Worm (Caenorhabditis elegans): ENCODE measurements around the gene cyp-32A1.

Gene cyp-32A1

DNA sequence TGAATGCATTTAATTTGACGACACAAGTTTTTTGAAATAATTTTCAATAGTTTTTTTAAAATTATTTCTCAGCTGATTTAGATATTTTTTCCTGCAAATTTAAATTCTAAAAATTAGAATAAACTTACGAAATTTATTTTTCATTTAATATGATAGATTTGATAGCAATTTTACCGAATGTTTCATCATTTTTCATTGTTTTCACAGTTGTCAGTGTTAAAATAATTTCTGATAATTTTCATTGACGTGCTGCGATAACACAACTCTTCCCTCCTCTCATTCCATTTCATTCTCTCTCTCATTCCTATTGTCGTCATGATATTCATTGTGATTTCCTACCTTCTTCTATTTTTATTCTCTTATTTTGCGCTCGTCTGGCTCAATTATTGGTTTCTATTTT lies 21.4 kb upstream of the cyp-32A1 start, which contains the start of gene hint-3:
Gene hint-3 (plus strand): TSS at position 301 of the 400 bp plus-strand sequence.
- no peak for TF ChIP-seq unc-62 (GFP tag; optimal IDR thresholded peaks at IDR 0.05)

DNA sequence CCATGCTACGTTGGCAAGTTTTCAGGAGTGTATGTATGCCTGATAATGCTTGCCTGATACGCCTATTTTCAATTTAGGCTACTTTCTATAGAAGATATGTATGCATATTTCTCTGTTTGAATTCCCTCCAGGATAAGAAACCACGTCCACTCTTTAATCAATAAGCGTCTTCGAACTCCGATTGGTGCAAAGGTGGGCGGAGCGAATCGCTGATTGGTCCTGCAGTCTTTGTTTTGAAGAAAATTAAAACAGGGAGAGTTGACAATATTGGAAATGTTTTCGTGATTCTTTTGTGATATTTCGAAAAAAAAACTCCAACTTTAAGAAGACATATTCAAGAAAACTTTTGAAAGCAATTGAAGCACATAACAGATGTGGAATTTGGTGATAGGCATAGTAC lies 19.7 kb upstream of the cyp-32A1 start:
- no peak for TF ChIP-seq unc-62 (GFP tag; optimal IDR thresholded peaks at IDR 0.05)

DNA sequence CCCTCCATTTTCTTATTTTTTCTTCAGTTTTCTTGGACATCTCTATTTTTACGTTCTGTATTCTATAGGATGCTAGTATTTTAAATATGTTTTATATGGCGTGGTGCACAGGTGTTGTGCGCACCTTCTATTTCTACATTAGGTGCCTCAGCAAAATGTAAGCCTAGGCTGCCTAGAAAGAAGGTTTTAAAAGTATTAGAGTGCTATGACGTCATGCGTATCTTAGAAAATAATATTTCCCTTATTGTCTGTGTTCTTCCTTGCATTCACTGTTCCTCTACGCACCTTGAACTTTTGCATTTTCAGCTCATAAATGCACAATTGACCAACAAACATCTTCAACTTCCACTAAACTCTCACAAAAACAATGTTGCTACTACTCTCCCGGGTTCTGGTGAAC lies 10.7 kb upstream of the cyp-32A1 start, which contains the start of gene frpr-3:
Gene frpr-3 (plus strand): TSS at position 301 of the 400 bp plus-strand sequence.
- TF ChIP-seq unc-62 (GFP tag; optimal IDR thresholded peaks at IDR 0.05) = no peak

DNA sequence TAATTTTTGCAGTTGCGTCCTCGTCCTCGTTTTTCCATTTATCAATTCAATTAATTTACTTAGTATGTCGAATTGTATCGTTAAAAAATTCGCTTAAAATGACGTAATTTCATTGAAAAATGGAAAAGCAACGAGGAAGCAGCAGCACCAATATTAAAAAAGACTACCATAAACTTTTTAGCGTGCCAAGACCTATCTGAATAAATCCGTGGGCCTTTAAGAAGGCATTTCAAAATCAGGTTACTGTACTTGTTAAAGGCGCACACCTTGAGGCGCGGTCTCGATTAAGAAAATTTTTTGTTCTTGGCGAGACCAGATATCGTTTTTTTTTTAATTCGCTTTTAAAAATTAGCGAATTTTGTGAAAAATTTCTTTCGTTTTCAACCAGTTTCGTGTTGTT lies 8.0 kb upstream of the cyp-32A1 start:
- no peak for TF ChIP-seq unc-62 (GFP tag; optimal IDR thresholded peaks at IDR 0.05)

DNA sequence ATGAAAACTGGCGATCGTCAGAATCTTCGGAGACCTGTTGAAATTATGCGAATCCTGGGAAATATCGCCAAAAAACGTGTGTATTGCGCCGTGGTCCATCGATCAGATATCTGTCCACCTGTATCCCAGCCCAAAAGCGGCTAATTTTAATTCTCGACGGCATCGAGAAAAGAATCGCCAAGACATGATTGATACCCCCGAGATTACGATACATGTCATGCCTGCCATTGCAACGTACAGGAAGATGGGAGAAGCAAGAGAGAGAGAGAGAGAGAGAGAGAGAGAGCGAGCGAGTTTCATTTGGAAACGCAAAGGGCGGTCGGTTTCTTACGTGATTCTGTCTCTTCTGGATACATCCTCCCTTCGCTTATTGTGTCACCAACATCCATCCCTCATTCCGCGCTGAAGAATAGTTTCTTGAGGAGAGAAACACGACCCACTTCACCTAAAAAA lies 7.4 kb upstream of the cyp-32A1 start, which contains the start of gene grl-10:
Gene grl-10 (plus strand): TSS at position 403 of the 453 bp plus-strand sequence.
- TF ChIP-seq unc-62 (GFP tag; optimal IDR thresholded peaks at IDR 0.05) = no peak

DNA sequence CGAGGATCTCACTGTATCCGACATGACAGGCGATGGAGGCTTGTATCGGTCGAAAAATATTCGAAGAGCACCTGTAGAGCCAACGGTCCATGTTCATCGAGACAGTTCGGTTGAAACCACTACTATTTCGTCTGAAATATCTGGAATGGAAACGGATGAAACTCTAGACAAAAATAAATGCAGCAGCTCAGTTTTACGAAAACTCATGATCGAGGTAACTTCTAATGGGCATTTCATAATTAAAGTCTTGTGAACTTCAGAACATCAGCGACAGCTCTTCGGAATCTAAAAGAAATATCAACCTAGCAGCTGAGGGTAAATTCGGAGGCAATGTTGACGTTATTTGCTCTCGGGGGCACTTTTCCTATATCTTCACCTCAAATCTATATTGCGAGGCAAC lies 6.4 kb upstream of the cyp-32A1 start:
- no peak for TF ChIP-seq unc-62 (GFP tag; optimal IDR thresholded peaks at IDR 0.05)

DNA sequence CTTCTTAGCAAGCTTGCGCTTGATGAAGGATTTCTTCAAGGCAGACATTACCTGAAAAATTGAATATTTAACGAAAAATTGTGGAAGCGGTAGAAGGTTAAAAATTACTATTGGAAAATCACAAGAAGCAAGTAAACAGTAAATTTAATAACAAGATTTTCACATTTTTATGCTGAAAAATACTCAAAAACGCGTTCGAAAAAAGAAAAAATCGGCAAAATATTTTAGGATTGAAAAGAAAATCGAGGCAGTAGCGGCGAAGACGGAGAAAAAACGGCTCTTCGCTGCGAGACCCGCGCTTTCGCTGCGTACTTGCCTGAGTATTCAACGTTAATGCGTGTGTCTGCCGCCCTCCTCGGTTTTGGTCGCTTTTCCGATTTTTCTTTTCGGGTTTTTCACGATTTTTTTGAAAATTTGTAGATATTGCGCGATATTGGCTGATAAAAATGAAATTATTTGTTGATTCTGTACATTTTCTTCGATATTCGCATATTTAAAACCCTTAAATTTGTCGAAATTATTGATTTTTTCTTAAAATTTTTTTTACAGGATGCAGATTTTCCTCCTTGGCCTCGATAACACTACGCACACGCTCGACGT lies 5.5 kb upstream of the cyp-32A1 start, which contains the start of the genes rpl-39 and rps-30:
Gene rpl-39 (minus strand): TSS at position 51 of the 600 bp plus-strand sequence.
Gene rps-30 (plus strand): TSS at position 550 of the 600 bp plus-strand sequence.
- TF ChIP-seq unc-62 (GFP tag; optimal IDR thresholded peaks at IDR 0.05) = no peak

DNA sequence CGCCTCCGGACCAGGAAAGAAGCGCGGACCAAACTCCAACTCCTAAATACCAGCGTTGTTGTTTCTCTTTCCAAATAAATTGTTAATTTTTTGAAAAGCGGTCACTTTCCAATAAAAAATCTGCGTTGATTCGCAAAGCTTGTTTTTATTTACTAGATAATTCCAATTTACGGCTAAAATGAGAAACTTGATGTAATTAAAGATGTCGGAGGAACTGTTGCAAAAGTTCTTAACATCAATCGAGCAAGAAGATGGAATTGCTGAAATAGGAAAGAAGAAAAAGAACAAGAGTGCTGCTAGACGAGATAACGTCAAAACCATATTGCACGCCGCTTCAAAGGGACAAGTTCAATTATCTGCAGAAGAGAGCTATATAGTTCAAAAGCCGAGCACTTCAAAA lies 4.5 kb upstream of the cyp-32A1 start, which contains the start of gene C26F1.3:
Gene C26F1.3 (plus strand): TSS at position 203 of the 400 bp plus-strand sequence.
- TF ChIP-seq unc-62 (GFP tag; optimal IDR thresholded peaks at IDR 0.05) = no peak

DNA sequence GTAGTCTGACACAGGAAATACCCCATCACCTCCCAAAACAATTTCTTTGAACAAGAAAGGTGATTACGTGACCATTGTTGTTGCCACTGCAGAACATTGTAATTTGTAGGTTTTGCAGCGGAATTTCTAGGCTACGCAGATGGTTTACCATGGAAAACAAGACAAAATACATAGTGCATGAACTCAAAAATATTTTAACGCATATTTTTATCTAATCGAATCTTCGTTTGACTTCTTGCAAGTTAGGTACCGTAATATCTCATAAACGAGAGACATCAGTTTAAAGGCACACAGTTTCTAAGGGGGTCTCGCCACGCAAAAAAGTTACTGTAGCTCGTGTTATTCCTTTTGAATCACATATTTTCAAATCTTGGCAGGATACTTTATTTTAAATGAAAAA lies 2.6 kb upstream of the cyp-32A1 start:
- no peak for TF ChIP-seq unc-62 (GFP tag; optimal IDR thresholded peaks at IDR 0.05)

DNA sequence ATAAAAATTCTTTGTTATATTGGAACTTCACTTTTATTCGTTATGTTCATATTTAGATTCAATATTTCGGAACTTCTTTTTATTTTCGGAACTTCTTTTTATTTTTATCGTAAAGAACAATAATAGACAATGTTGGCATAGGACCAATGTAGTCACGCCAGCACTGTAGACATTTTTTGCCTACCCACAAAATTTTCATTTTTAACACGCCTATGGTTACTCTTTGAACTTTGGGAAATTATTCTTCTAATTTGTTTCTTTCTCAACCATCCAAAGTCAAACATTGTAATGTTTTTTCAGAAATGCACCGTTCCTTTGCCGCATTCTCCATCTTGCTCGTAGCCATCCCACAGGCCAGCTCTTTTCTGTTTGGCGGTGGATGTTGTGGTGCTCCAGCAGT lies 3.5 kb downstream of the cyp-32A1 start, which contains the start of gene C26F1.1:
Gene C26F1.1 (plus strand): TSS at position 301 of the 400 bp plus-strand sequence.
- no peak for TF ChIP-seq unc-62 (GFP tag; optimal IDR thresholded peaks at IDR 0.05)

DNA sequence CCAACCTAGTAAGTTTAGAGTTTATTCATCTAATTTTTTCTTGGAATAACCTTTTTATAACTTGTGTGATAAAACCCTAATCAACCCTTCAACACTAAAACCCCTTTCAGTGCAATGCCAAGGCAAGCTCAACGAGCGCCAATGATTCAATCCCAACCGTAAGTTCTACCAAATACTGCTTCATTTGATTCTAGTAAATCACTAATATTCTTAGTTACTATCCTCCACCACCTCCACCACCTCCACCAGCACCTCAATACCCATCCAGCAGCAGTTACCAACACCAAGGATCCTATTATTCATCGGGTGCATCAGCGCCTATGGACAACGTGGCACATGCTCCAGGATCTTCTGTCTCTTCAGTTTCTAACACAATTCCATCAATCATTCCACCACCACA lies 4.3 kb downstream of the cyp-32A1 start:
- TF ChIP-seq unc-62 (GFP tag; optimal IDR thresholded peaks at IDR 0.05) = no peak

DNA sequence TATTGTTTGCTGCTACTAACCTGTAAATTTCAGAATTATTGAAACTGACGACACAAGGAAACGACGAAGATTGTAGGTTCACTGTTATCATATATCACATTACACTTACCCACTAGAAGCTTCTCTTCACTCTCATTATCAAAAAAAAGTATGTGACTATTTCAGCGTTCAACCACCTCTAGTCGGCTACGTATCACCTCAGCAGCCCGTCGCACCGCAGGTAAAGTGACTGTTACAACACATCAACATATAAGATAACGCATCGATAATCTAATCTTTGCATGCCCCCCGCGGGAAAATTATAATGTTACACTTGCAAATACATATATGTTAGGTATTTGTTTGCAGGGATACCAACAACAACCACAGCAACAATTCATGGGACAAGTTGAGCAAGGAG lies 5.0 kb downstream of the cyp-32A1 start:
- TF ChIP-seq unc-62 (GFP tag; optimal IDR thresholded peaks at IDR 0.05) = no peak

DNA sequence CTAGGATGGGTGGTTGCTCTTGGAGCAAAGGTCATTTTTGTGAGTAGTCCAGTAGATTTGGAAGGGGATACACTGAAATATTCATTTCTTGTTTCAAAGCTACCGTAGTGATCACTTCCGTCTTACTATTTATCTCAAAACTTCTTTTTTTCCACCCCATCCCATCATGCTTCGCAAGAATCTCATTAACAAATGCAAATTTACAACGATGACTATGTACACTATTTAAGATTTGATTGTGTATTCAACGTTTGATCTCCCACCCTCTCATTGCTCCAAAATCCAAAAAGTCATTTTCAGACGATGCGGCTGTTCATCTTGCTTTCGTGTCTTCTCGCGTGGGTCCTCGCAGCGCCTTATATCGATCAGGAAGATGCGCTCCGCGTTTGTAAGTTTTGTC lies 11.5 kb downstream of the cyp-32A1 start, which contains the start of gene flp-21:
Gene flp-21 (plus strand): TSS at position 301 of the 400 bp plus-strand sequence.
- no peak for TF ChIP-seq unc-62 (GFP tag; optimal IDR thresholded peaks at IDR 0.05)

DNA sequence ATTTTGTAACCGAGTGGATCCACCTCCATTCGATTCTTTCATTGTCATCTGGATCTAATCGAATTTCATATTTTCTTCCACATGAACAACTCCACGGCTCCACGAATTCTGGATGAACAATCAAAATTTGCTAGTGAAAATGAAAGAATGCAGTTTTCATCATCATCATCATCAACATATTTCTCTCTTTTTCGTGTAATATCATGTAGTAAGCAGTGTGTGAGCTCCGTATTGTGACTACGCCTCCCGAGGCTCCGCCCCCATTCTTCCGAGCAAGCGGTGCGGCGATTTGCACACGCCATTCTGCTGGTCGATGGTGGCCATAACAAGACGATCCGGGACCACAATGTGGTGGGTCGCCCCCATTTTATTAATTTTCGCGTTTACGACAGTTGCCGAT lies 16.5 kb downstream of the cyp-32A1 start, which contains the start of gene ZK742.7:
Gene ZK742.7 (plus strand): TSS at position 301 of the 400 bp plus-strand sequence.
- no peak for TF ChIP-seq unc-62 (GFP tag; optimal IDR thresholded peaks at IDR 0.05)

DNA sequence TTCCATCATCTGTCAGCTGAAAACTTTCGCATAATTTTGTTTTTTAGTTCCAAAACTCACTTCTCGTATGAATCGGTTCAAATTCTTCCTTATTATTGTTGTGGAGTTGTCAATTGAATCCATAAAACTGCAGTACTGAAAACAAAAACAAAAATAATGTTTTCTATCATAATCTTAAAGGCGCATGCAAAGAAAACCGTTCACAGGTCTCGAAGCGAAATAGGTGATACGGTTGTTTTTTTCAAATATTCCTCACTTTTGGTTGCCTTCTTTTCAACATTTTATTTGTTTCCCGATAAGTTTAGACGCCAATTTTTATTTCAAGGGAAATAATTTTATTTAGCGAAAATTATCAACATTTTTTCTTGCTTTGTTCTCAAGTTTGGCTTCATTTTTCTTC lies 22.0 kb downstream of the cyp-32A1 start:
- no peak for TF ChIP-seq unc-62 (GFP tag; optimal IDR thresholded peaks at IDR 0.05)

DNA sequence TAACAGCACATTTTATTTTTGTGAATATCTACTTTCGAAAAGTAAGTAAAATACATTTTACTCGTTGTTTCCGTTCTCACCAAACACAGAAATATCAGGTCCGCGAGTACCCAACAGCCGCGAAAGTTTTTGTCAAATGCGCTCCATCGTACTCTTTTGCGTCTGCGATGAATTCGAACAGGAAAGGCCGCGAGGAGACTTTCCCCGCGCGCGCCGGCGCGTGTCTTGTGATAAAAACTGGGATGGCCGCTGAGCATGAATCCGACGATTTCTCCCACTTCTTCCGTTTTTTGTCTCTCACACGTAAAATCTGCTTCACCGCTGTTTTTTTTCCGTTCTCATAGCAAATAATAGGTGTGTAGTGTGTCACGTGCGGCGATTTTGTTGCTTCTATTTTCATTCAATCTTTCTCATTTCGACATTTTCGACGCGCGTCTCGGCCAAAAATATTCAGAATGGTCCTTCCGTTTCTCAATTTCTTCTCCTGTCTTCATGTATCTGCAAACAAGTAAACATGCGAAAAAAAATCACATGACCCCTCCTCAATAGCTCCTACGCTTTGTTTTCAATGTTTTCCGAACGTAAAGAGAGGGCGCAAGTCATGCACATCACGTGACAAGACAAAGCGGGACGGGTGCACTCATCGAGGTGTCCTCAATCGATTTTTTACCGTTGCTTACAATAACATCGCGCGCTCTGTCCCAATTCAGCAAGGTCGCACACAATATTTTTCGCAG lies 22.6 kb downstream of the cyp-32A1 start, which contains the start of gene uvs-1:
Gene uvs-1 (minus strand): TSS at position 145 of the 737 bp plus-strand sequence.
- TF ChIP-seq unc-62 (GFP tag; optimal IDR thresholded peaks at IDR 0.05) = no peak
